Worm (Caenorhabditis elegans) whole organism, late embryonic: Measurements from ENCODE around the gene F38E1.6.

Experiments
- C08G9.2 ChIP-seq: sonication (generic microtip); optimal IDR thresholded peaks from 2 replicates; lab custom pipeline; 2016; ENCODE audit warnings: mild to moderate bottlenecking, missing genetic modification characterization, moderate library complexity, missing compliant biosample characterization
- C38D4.7 ChIP-seq: fragments of 200-800 bp; sonication (Bioruptor generic); optimal IDR thresholded peaks from 2 replicates; lab custom pipeline; 2018; ENCODE audit warnings: mild to moderate bottlenecking, missing genetic modification characterization, moderate library complexity, missing compliant biosample characterization
- K02D7.2 ChIP-seq: sonication (generic microtip); optimal IDR thresholded peaks from 2 replicates; lab custom pipeline; 2017; ENCODE audit warnings: mild to moderate bottlenecking, missing genetic modification characterization, missing compliant biosample characterization
- T23F11.4 ChIP-seq: fragments of 200-800 bp; sonication (Bioruptor generic); optimal IDR thresholded peaks from 2 replicates; lab custom pipeline; 2018; ENCODE audit warnings: mild to moderate bottlenecking, missing genetic modification characterization, missing compliant biosample characterization
- ahr-1 ChIP-seq: sonication (generic microtip); optimal IDR thresholded peaks from 2 replicates; lab custom pipeline; 2016; ENCODE audit warnings: missing genetic modification characterization, missing compliant biosample characterization
- ceh-14 ChIP-seq: sonication (generic microtip); optimal IDR thresholded peaks from 2 replicates; lab custom pipeline; 2016; ENCODE audit warnings: missing genotype, missing genetic modification characterization, missing compliant biosample characterization
- ceh-24 ChIP-seq: sonication (generic microtip); optimal IDR thresholded peaks from 2 replicates; lab custom pipeline; 2016; ENCODE audit warnings: mild to moderate bottlenecking, missing genetic modification characterization, missing compliant biosample characterization
- ceh-30 ChIP-seq: fragments of 150-350 bp; optimal IDR thresholded peaks from 2 replicates; lab custom pipeline; 2014; ENCODE audit warnings: missing biosample characterization, missing genetic modification characterization
- ceh-31 ChIP-seq: sonication (generic microtip); optimal IDR thresholded peaks from 2 replicates; lab custom pipeline; 2016; ENCODE audit warnings: missing genetic modification characterization, missing compliant biosample characterization
- ceh-34 ChIP-seq: sonication (generic microtip); optimal IDR thresholded peaks from 2 replicates; lab custom pipeline; 2016; ENCODE audit warnings: mild to moderate bottlenecking, missing genetic modification characterization, missing compliant biosample characterization
- dve-1 ChIP-seq: sonication (generic microtip); optimal IDR thresholded peaks from 2 replicates; lab custom pipeline; 2017; ENCODE audit warnings: antibody characterized with exemption, mild to moderate bottlenecking, missing genetic modification characterization, missing compliant biosample characterization
- elt-2 ChIP-seq: sonication (generic microtip); optimal IDR thresholded peaks from 2 replicates; lab custom pipeline; 2016; ENCODE audit warnings: missing genetic modification reagents, missing genetic modification characterization, missing compliant biosample characterization
- eyg-1 ChIP-seq: sonication (generic microtip); optimal IDR thresholded peaks from 2 replicates; lab custom pipeline; 2016; ENCODE audit warnings: missing genotype, missing genetic modification characterization, missing compliant biosample characterization
- fkh-10 ChIP-seq: fragments of 150-350 bp; optimal IDR thresholded peaks from 2 replicates; lab custom pipeline; 2014; ENCODE audit warnings: missing biosample characterization, missing genetic modification reagents, missing genetic modification characterization
- hlh-13 ChIP-seq: fragments of 200-800 bp; sonication (Bioruptor generic); optimal IDR thresholded peaks from 2 replicates; lab custom pipeline; 2018; ENCODE audit warnings: mild to moderate bottlenecking, missing genetic modification characterization, missing compliant biosample characterization
- hlh-15 ChIP-seq: sonication (generic microtip); optimal IDR thresholded peaks from 2 replicates; lab custom pipeline; 2016; ENCODE audit warnings: missing genetic modification characterization, missing compliant biosample characterization
- hlh-6 ChIP-seq: sonication (generic microtip); optimal IDR thresholded peaks from 2 replicates; lab custom pipeline; 2016; ENCODE audit warnings: missing genotype, missing genetic modification characterization, missing compliant biosample characterization
- hlh-8 ChIP-seq: sonication (generic microtip); optimal IDR thresholded peaks from 2 replicates; lab custom pipeline; 2016; ENCODE audit warnings: missing genotype, missing genetic modification characterization, missing compliant biosample characterization
- lim-6 ChIP-seq: sonication (generic microtip); optimal IDR thresholded peaks from 2 replicates; lab custom pipeline; 2016; ENCODE audit warnings: missing genetic modification characterization, missing compliant biosample characterization
- lin-11 ChIP-seq: fragments of 200-800 bp; sonication (Bioruptor generic); optimal IDR thresholded peaks from 2 replicates; lab custom pipeline; 2018; ENCODE audit warnings: mild to moderate bottlenecking, missing genetic modification characterization, missing compliant biosample characterization
- madf-2 ChIP-seq: sonication (generic microtip); optimal IDR thresholded peaks from 2 replicates; lab custom pipeline; 2017; ENCODE audit warnings: missing genetic modification characterization, missing compliant biosample characterization
- nfya-1 ChIP-seq: sonication (generic microtip); optimal IDR thresholded peaks from 2 replicates; lab custom pipeline; 2017; ENCODE audit warnings: missing genetic modification characterization, mild to moderate bottlenecking, missing compliant biosample characterization, antibody characterized with exemption, moderate library complexity
- nhr-232 ChIP-seq: sonication (generic microtip); optimal IDR thresholded peaks from 2 replicates; lab custom pipeline; 2016; ENCODE audit warnings: missing genetic modification characterization, missing compliant biosample characterization
- npax-4 ChIP-seq: sonication (generic microtip); optimal IDR thresholded peaks from 2 replicates; lab custom pipeline; 2016; ENCODE audit warnings: missing genetic modification characterization, missing compliant biosample characterization
- pha-4 ChIP-seq: fragments of 150-350 bp; optimal IDR thresholded peaks from 2 replicates; lab custom pipeline; 2018; ENCODE audit warnings: missing biosample characterization, missing genetic modification reagents, missing genetic modification characterization
- pros-1 ChIP-seq: fragments of 150-350 bp; optimal IDR thresholded peaks from 2 replicates; lab custom pipeline; 2014; ENCODE audit warnings: missing biosample characterization, missing genetic modification reagents, missing genetic modification characterization
- ref-2 ChIP-seq: sonication (generic microtip); optimal IDR thresholded peaks from 2 replicates; lab custom pipeline; 2016; ENCODE audit warnings: missing genetic modification characterization, missing compliant biosample characterization
- sox-2 ChIP-seq: fragments of 200-800 bp; sonication (Bioruptor generic); IDR thresholded peaks from 2 replicates; pipeline ENCODE4 v1.3.6; 2022; ENCODE audit warnings: missing genetic modification reagents, missing genetic modification characterization, missing compliant biosample characterization
- sox-4 ChIP-seq: sonication (generic microtip); optimal IDR thresholded peaks from 2 replicates; lab custom pipeline; 2017; ENCODE audit warnings: mild to moderate bottlenecking, missing genetic modification characterization, inconsistent platforms, missing compliant biosample characterization
- tbx-7 ChIP-seq: sonication (generic microtip); optimal IDR thresholded peaks from 2 replicates; lab custom pipeline; 2016; ENCODE audit warnings: missing genotype, missing genetic modification characterization, missing compliant biosample characterization
- unc-3 ChIP-seq, 2 experiments: fragments of 200-800 bp in 1 of 2; sonication (Bioruptor generic) in 1 of 2; sonication (generic microtip) in 1 of 2; conservative IDR thresholded peaks in 1 of 2; optimal IDR thresholded peaks in 1 of 2; 2 replicates each; pipeline versions ENCODE4 v1.3.6 to Lab custom; 2016 to 2022; ENCODE audit warnings: missing compliant biosample characterization in 2 of 2, missing genetic modification characterization in 2 of 2, missing genetic modification reagents in 1 of 2
- unc-86 ChIP-seq: sonication (generic microtip); optimal IDR thresholded peaks from 2 replicates; lab custom pipeline; 2016; ENCODE audit warnings: missing genetic modification characterization, missing compliant biosample characterization

F38E1.6 gene

DNA sequence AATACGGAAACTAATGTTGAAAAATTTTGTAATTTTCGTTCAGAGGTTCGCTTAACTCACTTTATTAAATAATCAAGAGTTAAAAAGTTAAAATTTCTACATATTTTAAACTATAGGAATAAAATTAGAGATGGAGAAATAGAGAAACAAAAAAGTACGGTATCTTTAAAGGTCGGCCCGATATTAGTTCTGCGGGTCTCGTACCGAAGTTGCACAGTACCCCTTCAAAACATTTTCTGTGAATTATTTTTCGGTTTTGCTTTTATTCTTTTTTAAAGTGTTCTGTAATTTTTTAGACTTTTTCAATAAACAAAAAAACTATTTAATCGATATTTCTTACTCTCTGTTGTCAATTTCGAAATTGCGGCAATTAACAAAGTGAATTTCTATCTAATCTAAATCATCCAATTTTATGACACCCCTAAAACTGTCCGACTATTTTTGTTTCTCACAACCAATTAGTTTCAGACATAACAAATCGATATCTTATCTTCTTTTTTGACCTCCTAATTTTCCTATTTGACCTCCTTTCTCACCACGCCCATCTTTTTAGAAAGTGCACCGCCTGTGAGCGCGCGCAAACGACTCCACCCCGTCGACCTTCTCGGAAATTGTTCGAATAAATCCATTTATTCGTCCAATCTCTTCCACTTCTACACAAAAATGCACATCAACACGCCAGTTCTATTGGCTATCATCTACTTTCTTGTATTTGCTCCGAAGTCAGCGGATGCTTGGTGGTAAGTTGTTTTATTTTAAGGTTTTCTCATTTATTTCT, 4.3 kb upstream of the F38E1.6 start, which contains the start of gene mom-2:
TSS of gene mom-2 (plus strand) at position 554 of the 778 bp plus-strand sequence.
- TF ChIP-seq npax-4 (tag; lab: Kevin White, UChicago): no peak
- TF ChIP-seq unc-86 (tag; lab: Kevin White, UChicago): no peak
- TF ChIP-seq fkh-10 (GFP tag; lab: Kevin White, UChicago): no peak
- no peak for TF ChIP-seq T23F11.4
- no peak for TF ChIP-seq ahr-1 (tag; lab: Kevin White, UChicago)
- no peak for TF ChIP-seq pha-4 (tag; lab: Kevin White, UChicago)
- TF ChIP-seq C38D4.7 (GFP tag; lab: Kevin White, UChicago): no peak
- TF ChIP-seq hlh-8 (tag; lab: Kevin White, UChicago): no peak
- no peak for TF ChIP-seq eyg-1 (tag; lab: Kevin White, UChicago)
- no peak for TF ChIP-seq tbx-7
- TF ChIP-seq ceh-14 (tag; lab: Kevin White, UChicago): no peak
- TF ChIP-seq ceh-34: no peak
- no peak for TF ChIP-seq lim-6 (tag; lab: Kevin White, UChicago)

DNA sequence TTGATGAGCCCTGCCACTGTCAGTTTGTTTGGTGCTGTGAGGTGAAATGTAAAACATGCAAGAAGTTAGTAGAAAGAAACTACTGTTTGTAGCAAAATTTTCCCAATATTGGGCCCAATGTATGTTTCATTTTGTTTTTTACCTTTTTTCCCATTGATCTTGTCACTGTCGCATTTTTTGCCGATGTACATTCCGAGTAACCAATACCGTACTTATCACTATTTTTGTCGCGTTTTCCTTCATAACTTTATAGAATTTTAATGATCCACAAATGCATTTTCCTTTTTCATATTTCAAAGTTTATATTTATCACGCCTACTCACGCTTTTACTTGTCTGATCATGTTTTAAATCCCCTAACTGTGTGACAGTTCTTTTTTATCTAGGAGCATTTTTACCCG, 2.1 kb upstream of the F38E1.6 start:
- no peak for TF ChIP-seq C38D4.7 (GFP tag; lab: Kevin White, UChicago)

DNA sequence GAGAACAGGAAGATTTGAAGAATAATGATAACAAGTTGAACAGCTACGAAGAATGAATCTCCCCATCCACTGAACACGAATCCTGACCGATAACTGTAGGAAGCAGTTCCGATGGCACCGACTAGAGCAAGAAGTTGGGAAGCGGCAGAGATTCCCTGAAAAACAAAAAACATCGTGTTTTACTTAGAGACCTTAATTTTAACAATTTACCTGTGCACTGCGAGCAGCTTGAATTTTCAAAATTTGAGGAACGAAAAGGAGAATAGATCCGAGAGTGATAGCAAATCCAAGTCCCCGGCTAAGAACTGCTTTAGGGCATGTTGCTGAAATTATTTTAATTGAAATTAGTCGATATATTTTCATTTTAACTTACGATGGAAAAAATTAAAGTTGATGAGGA, 1.2 kb upstream of the F38E1.6 start:
- TF ChIP-seq lin-11 (tag; lab: Kevin White, UChicago) (no peak), sox-2 (GFP tag; lab: Robert Waterston, UW) (no peak), sox-4 (tag; lab: Kevin White, UChicago) (no peak), C08G9.2 (tag; lab: Kevin White, UChicago) (no peak), madf-2 (tag; lab: Kevin White, UChicago) (no peak), unc-3 (GFP tag; conservative IDR thresholded peaks at IDR 0.05; lab: Robert Waterston, UW) (no peak), unc-3 (tag; optimal IDR thresholded peaks at IDR 0.05; lab: Kevin White, UChicago) (no peak), dve-1 (no peak), ceh-34 (no peak), K02D7.2 (tag; lab: Kevin White, UChicago) (no peak), hlh-6 (no peak), hlh-13 (no peak)
- TF ChIP-seq, all 69 proteins: peak for 0

DNA sequence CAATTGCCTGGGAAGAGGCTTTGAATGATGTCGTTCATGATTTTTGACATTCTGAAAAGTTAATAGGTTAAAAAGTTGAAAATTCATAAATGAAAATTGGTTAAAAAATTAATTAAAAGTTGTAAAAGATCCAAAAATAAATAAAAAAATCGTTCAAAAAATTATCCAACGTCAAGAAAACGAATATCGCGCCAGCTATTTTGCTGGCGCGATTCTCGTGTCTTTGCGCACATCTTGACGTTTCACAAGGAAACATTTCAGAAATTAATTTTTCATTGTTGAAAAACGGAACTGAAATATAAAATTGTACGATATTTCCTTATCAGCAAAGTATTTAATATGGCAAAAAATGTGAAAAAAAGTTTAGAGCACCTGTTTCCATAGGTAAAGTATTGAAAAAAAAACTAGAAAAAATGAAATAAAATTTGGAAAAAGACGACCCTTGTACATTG, 753 bp upstream of the F38E1.6 start, which contains the start of gene mpdu-1:
TSS of gene mpdu-1 (minus strand) at position 51 of the 452 bp plus-strand sequence.
- TF ChIP-seq nfya-1 (tag; lab: Kevin White, UChicago): peak; percentile 27
- no peak for TF ChIP-seq pros-1 (tag; lab: Kevin White, UChicago)
- no peak for TF ChIP-seq nhr-232 (tag; lab: Kevin White, UChicago)
- peak; percentile 36 for TF ChIP-seq elt-2 (tag; lab: Kevin White, UChicago)
- no peak for TF ChIP-seq dve-1

DNA sequence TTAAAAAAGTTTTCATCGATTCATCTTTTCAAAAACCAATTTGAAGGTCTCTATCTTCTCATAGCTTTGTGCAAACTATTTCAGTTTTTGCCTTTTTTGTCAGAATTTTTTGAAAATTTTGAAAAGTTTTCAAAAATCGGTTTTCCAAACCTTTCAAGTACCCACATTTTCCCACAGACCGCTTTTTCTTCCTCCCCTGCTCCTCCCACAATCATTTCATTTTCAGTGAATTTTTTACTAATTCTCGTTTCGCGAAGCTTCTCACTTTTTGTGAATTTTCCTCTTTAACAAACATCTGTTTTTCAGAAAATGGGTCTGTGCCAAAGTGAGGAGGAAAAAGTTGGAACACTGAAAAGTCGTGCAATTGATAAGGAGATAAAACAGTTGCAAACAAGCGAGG, 10.8 kb downstream of the F38E1.6 start, which contains the start of gene gpa-2:
TSS of gene gpa-2 (plus strand) at position 301 of the 400 bp plus-strand sequence.
- TF ChIP-seq hlh-13: no peak
- TF ChIP-seq T23F11.4: no peak
- no peak for TF ChIP-seq ceh-30 (tag; lab: Kevin White, UChicago)
- TF ChIP-seq hlh-15 (tag; lab: Kevin White, UChicago): no peak
- TF ChIP-seq unc-86 (tag; lab: Kevin White, UChicago): no peak
- no peak for TF ChIP-seq ref-2
- TF ChIP-seq ceh-31 (tag; lab: Kevin White, UChicago): no peak
- TF ChIP-seq ceh-24 (tag; lab: Kevin White, UChicago): no peak
- no peak for TF ChIP-seq nfya-1 (tag; lab: Kevin White, UChicago)
- no peak for TF ChIP-seq hlh-8 (tag; lab: Kevin White, UChicago)
